Worm (Caenorhabditis elegans) whole organism, young adult: ENCODE results near the gene Y62H9A.16.

Source experiments
- F10E7.11 ChIP-seq: sonication (generic microtip); optimal IDR thresholded peaks from 2 replicates; lab custom pipeline; 2017; ENCODE audit warnings: mild to moderate bottlenecking, missing genetic modification characterization, moderate library complexity, missing compliant biosample characterization
- ceh-27 ChIP-seq: fragments of 200-800 bp; sonication (Bioruptor generic); optimal IDR thresholded peaks from 2 replicates; lab custom pipeline; 2018; ENCODE audit warnings: mild to moderate bottlenecking, missing genetic modification characterization, moderate library complexity, missing compliant biosample characterization

DNA sequence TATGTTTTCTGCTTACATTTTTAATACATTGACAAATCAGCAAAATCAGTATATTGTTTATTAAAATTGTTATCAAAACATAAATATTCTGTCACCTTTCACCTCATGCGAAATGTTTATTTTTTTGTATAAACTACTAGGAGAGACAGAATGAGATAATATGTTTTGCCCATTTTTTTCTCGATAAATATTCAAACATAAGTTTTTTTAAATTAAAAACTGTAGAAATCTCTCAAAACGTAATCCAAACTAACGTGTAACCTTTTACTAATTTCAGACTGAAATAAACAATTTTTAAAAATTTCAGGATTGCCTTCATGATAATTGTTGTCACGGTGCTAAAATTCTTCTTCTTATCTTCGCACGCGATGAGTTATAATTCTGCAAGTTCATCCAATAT, 39.2 kb downstream of the Y62H9A.16 start, which contains the start of gene T08D10.5:
- TF ChIP-seq F10E7.11 (tag; lab: Kevin White, UChicago) (no peak), ceh-27 (no peak)
